Worm (Caenorhabditis elegans): Measurements from ENCODE around the gene W03C9.1.

The W03C9.1 gene

DNA sequence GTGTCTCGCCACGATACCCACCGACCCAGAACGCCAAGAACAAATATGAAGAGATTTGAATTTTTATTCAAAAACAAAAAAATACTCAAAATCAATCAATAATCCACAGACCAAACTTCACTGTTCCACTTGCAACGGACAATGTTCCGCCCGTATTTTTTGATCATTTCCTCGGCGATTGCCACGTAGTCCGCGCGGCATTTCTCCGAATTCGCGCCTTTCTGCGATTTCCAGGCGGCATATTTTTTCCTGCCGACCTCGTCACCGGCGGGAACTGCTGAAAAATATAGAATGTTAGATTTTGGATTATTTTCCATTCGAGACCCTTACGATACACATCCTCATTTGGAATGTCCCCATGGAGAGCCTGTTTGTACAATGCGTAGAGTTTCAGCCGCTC is 10.3 kb upstream of the W03C9.1 start (continued):
- TF ChIP-seq lin-26 (GFP tag; IDR thresholded peaks at IDR 0.05) (peak; percentile 57; the same call in 1 of the 2 replicates), ztf-26 (tag; optimal IDR thresholded peaks at IDR 0.05) (no peak), lin-54 (GFP tag; optimal IDR thresholded peaks at IDR 0.05) (peak; percentile 20), F57C9.4 (tag; optimal IDR thresholded peaks at IDR 0.05) (no peak), F33H1.4 (GFP tag; IDR thresholded peaks at IDR 0.05) (peak; percentile 41; the same call in 1 of the 2 replicates), fkh-3 (tag; optimal IDR thresholded peaks at IDR 0.05) (no peak), efl-1 (GFP tag; optimal IDR thresholded peaks at IDR 0.05) (peak; percentile 68), tlf-1 (GFP tag; optimal IDR thresholded peaks at IDR 0.05) (peak; percentile 51), zfh-2 (GFP tag; conservative IDR thresholded peaks at IDR 0.05) (no peak)

ce11 chrII:11971009-11971636 is 9.2 kb upstream of the W03C9.1 start:
- TF ChIP-seq nfyb-1 (GFP tag; IDR thresholded peaks at IDR 0.05), result peak; percentile 11; the same call in 1 of the 2 replicates
- TF ChIP-seq lag-1 (GFP tag; IDR thresholded peaks at IDR 0.05), result no peak

DNA sequence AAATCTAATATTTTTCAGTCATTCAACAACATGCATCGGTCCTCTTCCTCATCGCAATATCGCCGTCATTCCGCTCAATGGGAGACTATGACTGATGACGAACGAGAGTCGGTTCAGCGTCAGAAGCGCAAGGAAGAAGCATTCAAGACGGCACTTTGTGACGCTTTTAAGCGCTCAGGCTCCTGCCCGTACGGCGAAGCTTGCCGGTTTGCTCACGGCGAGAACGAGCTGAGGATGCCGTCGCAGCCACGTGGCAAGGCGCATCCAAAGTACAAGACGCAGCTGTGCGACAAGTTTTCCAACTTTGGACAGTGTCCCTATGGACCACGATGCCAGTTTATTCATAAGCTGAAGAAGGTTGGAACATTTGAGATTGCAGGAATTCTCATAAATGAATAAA is 7.1 kb upstream of the W03C9.1 start:
- TF ChIP-seq hsf-1 (GFP tag; IDR thresholded peaks at IDR 0.05) (0 out of 2 replicates have a peak, but pooled peaks have one; percentile 24), lin-26 (GFP tag; IDR thresholded peaks at IDR 0.05) (0 out of 2 replicates have a peak, but pooled peaks have one; percentile 9), unc-62 (GFP tag; optimal IDR thresholded peaks at IDR 0.05) (no peak), Y53F4B.3 (GFP tag; IDR thresholded peaks at IDR 0.05) (no peak), snpc-4 (GFP tag; optimal IDR thresholded peaks at IDR 0.05) (no peak), snpc-4 (tag; optimal IDR thresholded peaks at IDR 0.05) (no peak), F55B11.4 (tag; optimal IDR thresholded peaks at IDR 0.05; ENCODE audit: borderline replicate concordance, insufficient read depth) (no peak), let-526 (GFP tag; IDR thresholded peaks at IDR 0.05) (no peak), egrh-3 (GFP tag; IDR thresholded peaks at IDR 0.05) (no peak), nfya-1 (tag; optimal IDR thresholded peaks at IDR 0.05; ENCODE audit: borderline replicate concordance, insufficient read depth) (no peak), ztf-18 (tag; optimal IDR thresholded peaks at IDR 0.05) (no peak), F37B4.10 (GFP tag; IDR thresholded peaks at IDR 0.05) (no peak), akir-1 (GFP tag; optimal IDR thresholded peaks at IDR 0.05) (no peak), pbrm-1 (GFP tag; IDR thresholded peaks at IDR 0.05) (no peak), Y56A3A.18 (GFP tag; IDR thresholded peaks at IDR 0.05) (no peak), attf-3 (GFP tag; conservative IDR thresholded peaks at IDR 0.05) (no peak), ztf-25 (GFP tag; IDR thresholded peaks at IDR 0.05) (no peak), F39B2.1 (GFP tag; IDR thresholded peaks at IDR 0.05) (no peak), dpff-1 (tag; optimal IDR thresholded peaks at IDR 0.05) (no peak), sea-2 (GFP tag; IDR thresholded peaks at IDR 0.05) (no peak), dox-1 (GFP tag; IDR thresholded peaks at IDR 0.05) (no peak), C17E4.6 (GFP tag; IDR thresholded peaks at IDR 0.05) (no peak), zfh-2 (GFP tag; conservative IDR thresholded peaks at IDR 0.05) (peak; percentile 55; the same call in 1 of the 2 replicates), attf-6 (GFP tag; IDR thresholded peaks at IDR 0.05) (no peak), ceh-91 (GFP tag; IDR thresholded peaks at IDR 0.05) (no peak), F57C9.4 (tag; optimal IDR thresholded peaks at IDR 0.05) (no peak), F57A8.1 (GFP tag; optimal IDR thresholded peaks at IDR 0.05) (no peak), Y53G8AR.9 (GFP tag; conservative IDR thresholded peaks at IDR 0.05) (no peak), die-1 (tag; optimal IDR thresholded peaks at IDR 0.05) (no peak), repo-1 (tag; optimal IDR thresholded peaks at IDR 0.05) (no peak), nhr-120 (GFP tag; IDR thresholded peaks at IDR 0.05) (no peak), B0035.1 (tag; optimal IDR thresholded peaks at IDR 0.05) (no peak), aptf-3 (GFP tag; IDR thresholded peaks at IDR 0.05) (no peak), hmg-1.2 (GFP tag; IDR thresholded peaks at IDR 0.05) (0 out of 2 replicates have a peak, but pooled peaks have one; percentile 3)

Data from whole organism, young adult.